Fruit fly (Drosophila melanogaster) whole organism, pupa: ENCODE data around the gene Takl1.

Source experiments
- CG10348 ChIP-seq: fragments of 200-800 bp; sonication (Bioruptor generic); IDR thresholded peaks from 2 replicates; pipeline ENCODE4 v1.3.6; 2022; ENCODE audit warnings: missing biosample characterization, missing genetic modification characterization
- CG12605 ChIP-seq: fragments of 200-800 bp; sonication (Bioruptor generic); IDR thresholded peaks from 2 replicates; pipeline ENCODE4 v1.3.6; 2022; ENCODE audit warnings: missing biosample characterization, missing genetic modification characterization
- CG13204 ChIP-seq: fragments of 200-800 bp; sonication (Bioruptor generic); optimal IDR thresholded peaks from 2 replicates; lab custom pipeline; 2018; ENCODE audit warnings: missing biosample characterization, mild to moderate bottlenecking, missing genetic modification characterization, moderate library complexity
- CG14655 ChIP-seq: fragments of 200-800 bp; sonication (Bioruptor generic); optimal IDR thresholded peaks from 3 replicates; lab custom pipeline; 2017; ENCODE audit warnings: mild to moderate bottlenecking, missing biosample characterization, missing genetic modification reagents, missing genetic modification characterization
- CG15710 ChIP-seq: fragments of 200-800 bp; sonication (Bioruptor generic); optimal IDR thresholded peaks from 2 replicates; lab custom pipeline; 2018; ENCODE audit warnings: missing biosample characterization, mild to moderate bottlenecking, missing genetic modification characterization, moderate library complexity
- CG17806 ChIP-seq: fragments of 200-800 bp; sonication (Bioruptor generic); optimal IDR thresholded peaks from 2 replicates; lab custom pipeline; 2018; ENCODE audit warnings: missing biosample characterization, mild to moderate bottlenecking, missing genetic modification characterization, moderate library complexity
- CG32121 ChIP-seq: fragments of 200-800 bp; sonication (Bioruptor generic); IDR thresholded peaks from 2 replicates; pipeline ENCODE4 v1.3.6; 2022; ENCODE audit warnings: missing biosample characterization, missing genetic modification characterization
- CG34367 ChIP-seq: fragments of 200-800 bp; sonication (Bioruptor generic); optimal IDR thresholded peaks from 2 replicates; lab custom pipeline; 2018; ENCODE audit warnings: missing biosample characterization, mild to moderate bottlenecking, missing genetic modification characterization
- CG4496 ChIP-seq: fragments of 200-800 bp; sonication (Bioruptor generic); IDR thresholded peaks from 3 replicates; pipeline ENCODE4 v1.3.6; 2022; ENCODE audit warnings: missing biosample characterization, missing genetic modification characterization
- CG8159 ChIP-seq: fragments of 200-800 bp; sonication (Bioruptor generic); optimal IDR thresholded peaks from 3 replicates; lab custom pipeline; 2018; ENCODE audit warnings: missing biosample characterization, mild to moderate bottlenecking, missing genetic modification characterization, moderate library complexity
- CG8301 ChIP-seq: fragments of 200-800 bp; sonication (Bioruptor generic); optimal IDR thresholded peaks from 2 replicates; lab custom pipeline; 2018; ENCODE audit warnings: missing biosample characterization, mild to moderate bottlenecking, missing genetic modification characterization
- CG9948 ChIP-seq: fragments of 200-800 bp; sonication (Bioruptor generic); optimal IDR thresholded peaks from 2 replicates; lab custom pipeline; 2018; ENCODE audit warnings: missing biosample characterization, mild to moderate bottlenecking, missing genetic modification characterization, moderate library complexity
- D1 ChIP-seq: fragments of 200-800 bp; sonication (Bioruptor generic); optimal IDR thresholded peaks from 2 replicates; lab custom pipeline; 2018; ENCODE audit warnings: missing biosample characterization, mild to moderate bottlenecking, missing genetic modification characterization, moderate library complexity
- EcR ChIP-seq: fragments of 200-800 bp; sonication (Bioruptor generic); optimal IDR thresholded peaks from 3 replicates; lab custom pipeline; 2019; ENCODE audit warnings: missing biosample characterization, missing genetic modification characterization, mild to moderate bottlenecking, moderate library complexity, missing genetic modification reagents
- Ets98B ChIP-seq: fragments of 200-800 bp; sonication (Bioruptor generic); IDR thresholded peaks from 2 replicates; pipeline ENCODE4 v1.3.6; 2022; ENCODE audit warnings: missing biosample characterization, missing genetic modification characterization
- Pif1A ChIP-seq: fragments of 200-800 bp; sonication (Bioruptor generic); optimal IDR thresholded peaks from 3 replicates; lab custom pipeline; 2016; ENCODE audit warnings: missing biosample characterization, missing genetic modification characterization
- Pif1B ChIP-seq: fragments of 200-800 bp; sonication (Bioruptor generic); optimal IDR thresholded peaks from 3 replicates; lab custom pipeline; 2016; ENCODE audit warnings: missing biosample characterization, missing genetic modification characterization
- Snoo ChIP-seq: fragments of 200-800 bp; sonication (Bioruptor generic); optimal IDR thresholded peaks from 3 replicates; lab custom pipeline; 2017; ENCODE audit warnings: missing biosample characterization, mild to moderate bottlenecking, missing genetic modification characterization, inconsistent platforms
- fd96Ca ChIP-seq: fragments of 200-800 bp; sonication (Bioruptor generic); IDR thresholded peaks from 3 replicates; pipeline ENCODE4 v1.3.6; 2022; ENCODE audit warnings: missing biosample characterization, missing genetic modification characterization
- gl ChIP-seq: fragments of 200-800 bp; sonication (Bioruptor generic); optimal IDR thresholded peaks from 2 replicates; lab custom pipeline; 2018; ENCODE audit warnings: missing biosample characterization, mild to moderate bottlenecking, missing genetic modification characterization
- rn ChIP-seq: fragments of 200-800 bp; sonication (Bioruptor generic); IDR thresholded peaks from 2 replicates; pipeline ENCODE4 v1.3.6; 2022; ENCODE audit warnings: missing biosample characterization, missing genetic modification characterization

The Takl1 gene

dm6 chr3R:20774125-20774524, 1.7 kb upstream of the Takl1 start:
- TF ChIP-seq CG14655 (no peak), CG13204 (GFP tag; lab: Kevin White, UChicago) (peak; percentile 67), CG4496 (peak; percentile 59; the same call in 1 of the 3 replicates)
- TF ChIP-seq, all 21 proteins: peak for 2

dm6 chr3R:20773174-20773573, 773 bp upstream of the Takl1 start:
- peak; percentile 34 for TF ChIP-seq EcR (GFP tag; lab: Kevin White, UChicago)
- peak; percentile 46 for TF ChIP-seq CG15710
- peak; percentile 64 for TF ChIP-seq Pif1A (GFP tag; lab: Kevin White, UChicago)
- TF ChIP-seq CG32121 (GFP tag; lab: Robert Waterston, UW), result no peak
- TF ChIP-seq CG4496, result no peak; the same call in 2 of the 3 replicates
- TF ChIP-seq CG14655, result peak; percentile 50
- peak; percentile 54 for TF ChIP-seq CG8159
- 0 out of 2 replicates have a peak, but pooled peaks have one; percentile 16 for TF ChIP-seq CG12605
- no peak for TF ChIP-seq Pif1B (GFP tag; lab: Kevin White, UChicago)
- TF ChIP-seq CG17806 (tag; lab: Kevin White, UChicago), result peak; percentile 42
- TF ChIP-seq gl (tag; lab: Kevin White, UChicago), result peak; percentile 15
- no peak for TF ChIP-seq rn (GFP tag; lab: Robert Waterston, UW)
- TF ChIP-seq CG10348, result no peak
- peak; percentile 35 for TF ChIP-seq CG13204 (GFP tag; lab: Kevin White, UChicago)
- TF ChIP-seq CG8301 (tag; lab: Kevin White, UChicago), result peak; percentile 20
- no peak for TF ChIP-seq D1 (tag; lab: Kevin White, UChicago)
- peak; percentile 42 for TF ChIP-seq CG9948
- no peak for TF ChIP-seq Ets98B (GFP tag; lab: Robert Waterston, UW)
- peak; percentile 60; the same call in 1 of the 3 replicates for TF ChIP-seq fd96Ca
- TF ChIP-seq CG34367, result no peak
- TF ChIP-seq Snoo (tag; lab: Kevin White, UChicago), result no peak
- TF ChIP-seq, all 21 proteins: peak for 12

dm6 chr3R:20766156-20766486, 6.3 kb downstream of the Takl1 start:
- TF ChIP-seq Ets98B (GFP tag; lab: Robert Waterston, UW) (no peak), CG9948 (no peak), CG8159 (no peak), EcR (GFP tag; lab: Kevin White, UChicago) (no peak), D1 (tag; lab: Kevin White, UChicago) (no peak), CG4496 (no peak), CG10348 (no peak), CG34367 (no peak), CG13204 (GFP tag; lab: Kevin White, UChicago) (no peak), CG32121 (GFP tag; lab: Robert Waterston, UW) (no peak), Snoo (tag; lab: Kevin White, UChicago) (no peak), CG15710 (no peak), CG14655 (no peak), Pif1B (GFP tag; lab: Kevin White, UChicago) (no peak), CG12605 (no peak)

dm6 chr3R:20765302-20766155, 6.9 kb downstream of the Takl1 start:
- TF ChIP-seq Pif1B (GFP tag; lab: Kevin White, UChicago) (no peak), CG4496 (peak; percentile 16; the same call in 1 of the 3 replicates), CG8301 (tag; lab: Kevin White, UChicago) (no peak), Pif1A (GFP tag; lab: Kevin White, UChicago) (no peak), CG8159 (no peak), CG9948 (no peak), CG32121 (GFP tag; lab: Robert Waterston, UW) (peak; percentile 61; the same call in 1 of the 2 replicates), CG15710 (no peak), CG14655 (peak; percentile 37), CG34367 (no peak), Snoo (tag; lab: Kevin White, UChicago) (peak; percentile 47), CG10348 (0 out of 2 replicates have a peak, but pooled peaks have one; percentile 33), rn (GFP tag; lab: Robert Waterston, UW) (no peak), Ets98B (GFP tag; lab: Robert Waterston, UW) (peak; percentile 46), fd96Ca (peak; percentile 32; the same call in 2 of the 3 replicates), gl (tag; lab: Kevin White, UChicago) (no peak), CG13204 (GFP tag; lab: Kevin White, UChicago) (no peak), CG17806 (tag; lab: Kevin White, UChicago) (no peak), EcR (GFP tag; lab: Kevin White, UChicago) (peak; percentile 30), D1 (tag; lab: Kevin White, UChicago) (no peak), CG12605 (peak; percentile 76)

dm6 chr3R:20764058-20764457, 8.3 kb downstream of the Takl1 start:
- TF ChIP-seq Snoo (tag; lab: Kevin White, UChicago) (peak; percentile 62), CG34367 (peak; percentile 26), CG9948 (peak; percentile 55), CG13204 (GFP tag; lab: Kevin White, UChicago) (no peak), gl (tag; lab: Kevin White, UChicago) (peak; percentile 61), CG8301 (tag; lab: Kevin White, UChicago) (peak; percentile 77), CG14655 (peak; percentile 71), Ets98B (GFP tag; lab: Robert Waterston, UW) (peak; percentile 51), CG12605 (0 out of 2 replicates have a peak, but pooled peaks have one; percentile 49), EcR (GFP tag; lab: Kevin White, UChicago) (no peak), Pif1A (GFP tag; lab: Kevin White, UChicago) (peak; percentile 71), D1 (tag; lab: Kevin White, UChicago) (peak; percentile 70), CG8159 (peak; percentile 78), rn (GFP tag; lab: Robert Waterston, UW) (no peak), CG15710 (peak; percentile 54), CG32121 (GFP tag; lab: Robert Waterston, UW) (peak; percentile 81), CG17806 (tag; lab: Kevin White, UChicago) (peak; percentile 43), fd96Ca (no peak), Pif1B (GFP tag; lab: Kevin White, UChicago) (peak; percentile 64), CG4496 (peak; percentile 67; the same call in 1 of the 3 replicates), CG10348 (no peak)
